Worm (Caenorhabditis elegans) whole organism, L3 larva: Measurements from ENCODE around the gene F35H12.1.

Source experiments
- R02D3.7 ChIP-seq: fragments of 150-350 bp; optimal IDR thresholded peaks from 2 replicates; lab custom pipeline; 2014; ENCODE audit warnings: missing biosample characterization, missing genetic modification characterization
- ZK546.5 ChIP-seq: sonication (generic microtip); optimal IDR thresholded peaks from 2 replicates; lab custom pipeline; 2017; ENCODE audit warnings: missing biosample characterization, missing genetic modification characterization
- aly-2 ChIP-seq: fragments of 150-350 bp; optimal IDR thresholded peaks from 2 replicates; lab custom pipeline; 2014; ENCODE audit warnings: missing biosample characterization, missing genetic modification characterization
- ama-1 ChIP-seq: fragments of 150-350 bp; optimal IDR thresholded peaks from 2 replicates; lab custom pipeline; 2018
- ceh-16 ChIP-seq: sonication (generic microtip); optimal IDR thresholded peaks from 2 replicates; lab custom pipeline; 2017; ENCODE audit warnings: missing biosample characterization, missing genetic modification characterization
- ceh-82 ChIP-seq: fragments of 150-350 bp; optimal IDR thresholded peaks from 2 replicates; lab custom pipeline; 2014; ENCODE audit warnings: missing biosample characterization, missing genetic modification characterization
- daf-12 ChIP-seq: fragments of 150-350 bp; optimal IDR thresholded peaks from 2 replicates; lab custom pipeline; 2014; ENCODE audit warnings: missing biosample characterization, missing genetic modification reagents, missing genetic modification characterization
- elt-1 ChIP-seq: fragments of 150-350 bp; optimal IDR thresholded peaks from 2 replicates; lab custom pipeline; 2014; ENCODE audit warnings: missing biosample characterization, missing genetic modification characterization
- elt-2 ChIP-seq: sonication (generic microtip); optimal IDR thresholded peaks from 2 replicates; lab custom pipeline; 2016; ENCODE audit warnings: missing genetic modification reagents, mild to moderate bottlenecking, missing genetic modification characterization, missing compliant biosample characterization
- elt-3 ChIP-seq, 3 experiments: fragments of 150-350 bp in 1 of 3; sonication (generic microtip) in 2 of 3; optimal IDR thresholded peaks; 2 replicates in 2 of 3; 4 replicates in 1 of 3; lab custom pipeline; 2014 to 2017; ENCODE audit warnings: missing biosample characterization in 3 of 3, missing genetic modification characterization in 3 of 3
- fkh-10 ChIP-seq: sonication (generic microtip); optimal IDR thresholded peaks from 2 replicates; lab custom pipeline; 2017; ENCODE audit warnings: missing biosample characterization, missing genetic modification reagents, missing genetic modification characterization
- fos-1 ChIP-seq: fragments of 150-350 bp; optimal IDR thresholded peaks from 2 replicates; lab custom pipeline; 2014; ENCODE audit warnings: missing biosample characterization, missing genetic modification characterization
- hmg-11 ChIP-seq: sonication (generic microtip); optimal IDR thresholded peaks from 2 replicates; lab custom pipeline; 2016; ENCODE audit warnings: missing genetic modification characterization, missing compliant biosample characterization
- jun-1 ChIP-seq: fragments of 150-350 bp; optimal IDR thresholded peaks from 2 replicates; lab custom pipeline; 2014; ENCODE audit warnings: missing biosample characterization, missing genetic modification reagents, missing genetic modification characterization
- lin-15B ChIP-seq: fragments of 150-350 bp; optimal IDR thresholded peaks from 2 replicates; lab custom pipeline; 2014; ENCODE audit warnings: missing biosample characterization, missing genetic modification characterization
- lsy-12 ChIP-seq: sonication (generic microtip); optimal IDR thresholded peaks from 2 replicates; lab custom pipeline; 2016; ENCODE audit warnings: mild to moderate bottlenecking, missing genetic modification characterization, missing compliant biosample characterization
- mml-1 ChIP-seq: fragments of 150-350 bp; sonication (generic microtip); optimal IDR thresholded peaks from 3 replicates; lab custom pipeline; 2014; ENCODE audit warnings: missing biosample characterization, missing genetic modification characterization
- nfya-1 ChIP-seq: sonication (generic microtip); optimal IDR thresholded peaks from 2 replicates; lab custom pipeline; 2017; ENCODE audit warnings: missing genetic modification characterization, mild to moderate bottlenecking, missing compliant biosample characterization, antibody characterized with exemption, moderate library complexity; ENCODE audit not compliant: insufficient read depth
- nhr-23 ChIP-seq: fragments of 150-350 bp; optimal IDR thresholded peaks from 2 replicates; lab custom pipeline; 2014; ENCODE audit warnings: missing biosample characterization, missing genetic modification reagents, missing genetic modification characterization
- nhr-237 ChIP-seq: fragments of 150-350 bp; optimal IDR thresholded peaks from 2 replicates; lab custom pipeline; 2014; ENCODE audit warnings: missing biosample characterization, missing genetic modification characterization
- nhr-25 ChIP-seq: sonication (generic microtip); optimal IDR thresholded peaks from 2 replicates; lab custom pipeline; 2017; ENCODE audit warnings: missing biosample characterization, missing genetic modification characterization
- nhr-28 ChIP-seq: fragments of 150-350 bp; optimal IDR thresholded peaks from 2 replicates; lab custom pipeline; 2014; ENCODE audit warnings: missing biosample characterization, missing genetic modification characterization
- nhr-43 ChIP-seq: sonication (generic microtip); optimal IDR thresholded peaks from 2 replicates; lab custom pipeline; 2016; ENCODE audit warnings: mild to moderate bottlenecking, missing genetic modification characterization, missing compliant biosample characterization; ENCODE audit not compliant: poor library complexity, severe bottlenecking
- nhr-67 ChIP-seq: fragments of 150-350 bp; optimal IDR thresholded peaks from 2 replicates; lab custom pipeline; 2014; ENCODE audit warnings: missing biosample characterization, missing genetic modification characterization
- nhr-76 ChIP-seq: fragments of 150-350 bp; sonication (generic microtip); optimal IDR thresholded peaks from 5 replicates; lab custom pipeline; 2014; ENCODE audit warnings: missing biosample characterization, missing genetic modification characterization
- pha-4 ChIP-seq: fragments of 150-350 bp; optimal IDR thresholded peaks from 2 replicates; lab custom pipeline; 2014; ENCODE audit warnings: missing biosample characterization, missing genetic modification reagents, missing genetic modification characterization
- pqm-1 ChIP-seq: fragments of 150-350 bp; optimal IDR thresholded peaks from 2 replicates; lab custom pipeline; 2017; ENCODE audit warnings: missing biosample characterization, missing genetic modification characterization, inconsistent platforms
- sea-2 ChIP-seq: fragments of 150-350 bp; sonication (generic microtip); optimal IDR thresholded peaks from 4 replicates; lab custom pipeline; 2014; ENCODE audit warnings: missing biosample characterization, missing genetic modification reagents, missing genetic modification characterization
- skn-1 ChIP-seq: fragments of 150-350 bp; optimal IDR thresholded peaks from 2 replicates; lab custom pipeline; 2014; ENCODE audit warnings: missing biosample characterization, missing genetic modification characterization
- snpc-4 ChIP-seq: fragments of 150-350 bp; optimal IDR thresholded peaks from 2 replicates; lab custom pipeline; 2014; ENCODE audit warnings: missing biosample characterization, missing genetic modification characterization
- tbx-2 ChIP-seq: sonication (generic microtip); optimal IDR thresholded peaks from 2 replicates; lab custom pipeline; 2016; ENCODE audit warnings: mild to moderate bottlenecking, missing genetic modification characterization, missing compliant biosample characterization
- unc-39 ChIP-seq: sonication (generic microtip); optimal IDR thresholded peaks from 4 replicates; lab custom pipeline; 2017; ENCODE audit warnings: missing biosample characterization, missing genetic modification characterization
- ztf-11 ChIP-seq: fragments of 150-350 bp; optimal IDR thresholded peaks from 2 replicates; lab custom pipeline; 2014; ENCODE audit warnings: missing biosample characterization, missing genetic modification characterization
- ztf-4 ChIP-seq: fragments of 150-350 bp; optimal IDR thresholded peaks from 2 replicates; lab custom pipeline; 2014; ENCODE audit warnings: missing biosample characterization, missing genetic modification characterization

F35H12.1 gene

ce11 chrX:936013-936412, 2.4 kb downstream of the F35H12.1 start:
- TF ChIP-seq nhr-76 (tag; lab: Kevin White, UChicago) (no peak), fos-1 (tag; lab: Kevin White, UChicago) (no peak), ZK546.5 (tag; lab: Kevin White, UChicago) (no peak), snpc-4 (tag; lab: Kevin White, UChicago) (peak; percentile 47), elt-1 (tag; lab: Kevin White, UChicago) (no peak)

- no peak for TF ChIP-seq nhr-25 (tag; lab: Kevin White, UChicago)
- peak; percentile 27 for TF ChIP-seq pha-4
- peak; percentile 92 for TF ChIP-seq elt-2 (tag; lab: Kevin White, UChicago)
These were observed 4.8 kb downstream of the F35H12.1 start, which contains the start of gene F53H8.3 for ce11 chrX:938269-938883. Gene F53H8.3 (plus strand): TSS chrX:938543.

- TF ChIP-seq nhr-25 (tag; lab: Kevin White, UChicago) (no peak), ztf-11 (tag; lab: Kevin White, UChicago) (no peak), nhr-237 (no peak), nfya-1 (tag; lab: Kevin White, UChicago) (peak; percentile 80), elt-1 (tag; lab: Kevin White, UChicago) (no peak), R02D3.7 (tag; lab: Kevin White, UChicago) (no peak), daf-12 (tag; lab: Kevin White, UChicago) (no peak), pha-4 (peak; percentile 31), lin-15B (no peak), tbx-2 (tag; lab: Kevin White, UChicago) (no peak), nhr-23 (tag; lab: Kevin White, UChicago) (no peak), lsy-12 (tag; lab: Kevin White, UChicago) (no peak), nhr-28 (no peak), elt-2 (tag; lab: Kevin White, UChicago) (peak; percentile 80), ceh-16 (no peak), skn-1 (tag; lab: Kevin White, UChicago) (no peak), hmg-11 (tag; lab: Kevin White, UChicago) (no peak), snpc-4 (tag; lab: Kevin White, UChicago) (no peak), fkh-10 (GFP tag; lab: Kevin White, UChicago) (no peak), nhr-76 (tag; lab: Kevin White, UChicago) (no peak), nhr-43 (tag; lab: Kevin White, UChicago) (no peak), mml-1 (no peak), aly-2 (tag; lab: Kevin White, UChicago) (no peak), ZK546.5 (tag; lab: Kevin White, UChicago) (no peak), ceh-82 (no peak), pqm-1 (tag; lab: Kevin White, UChicago) (peak; percentile 59), sea-2 (GFP tag; lab: Kevin White, UChicago) (no peak)
- TF ChIP-seq, all 47 proteins: peak for 4
These were observed 12.1 kb downstream of the F35H12.1 start for ce11 chrX:945669-946068.

- TF ChIP-seq elt-3 (tag; optimal IDR thresholded peaks at IDR 0.05; lab: Kevin White, UChicago) (no peak), fkh-10 (GFP tag; lab: Kevin White, UChicago) (no peak), nhr-43 (tag; lab: Kevin White, UChicago) (no peak), sea-2 (GFP tag; lab: Kevin White, UChicago) (no peak), fos-1 (tag; lab: Kevin White, UChicago) (no peak)
These were observed 14.3 kb downstream of the F35H12.1 start for ce11 chrX:947885-948284.

- no peak for TF ChIP-seq ama-1 (lab: Kevin White, UChicago)
- no peak for TF ChIP-seq aly-2 (tag; lab: Kevin White, UChicago)
- TF ChIP-seq skn-1 (tag; lab: Kevin White, UChicago): no peak
- TF ChIP-seq nhr-67: no peak
- no peak for TF ChIP-seq lin-15B
- TF ChIP-seq tbx-2 (tag; lab: Kevin White, UChicago): no peak
- no peak for TF ChIP-seq ztf-11 (tag; lab: Kevin White, UChicago)
- TF ChIP-seq jun-1 (tag; lab: Kevin White, UChicago): no peak
- no peak for TF ChIP-seq unc-39
- TF ChIP-seq ztf-4 (tag; lab: Kevin White, UChicago): no peak
- TF ChIP-seq fos-1 (tag; lab: Kevin White, UChicago): no peak
- TF ChIP-seq pqm-1 (tag; lab: Kevin White, UChicago): no peak
- TF ChIP-seq daf-12 (tag; lab: Kevin White, UChicago): no peak
- TF ChIP-seq nhr-76 (tag; lab: Kevin White, UChicago): no peak
These were observed 15.2 kb downstream of the F35H12.1 start, which contains the start of gene sms-2 for ce11 chrX:948783-949182. Gene sms-2 (minus strand): TSS chrX:948883.
